Worm (Caenorhabditis elegans) whole organism, late embryonic: Measurements from ENCODE around the gene srab-20.

Source experiments
- C08G9.2 ChIP-seq: sonication (generic microtip); optimal IDR thresholded peaks from 2 replicates; lab custom pipeline; 2016; ENCODE audit warnings: mild to moderate bottlenecking, missing genetic modification characterization, moderate library complexity, missing compliant biosample characterization
- F13H6.1 ChIP-seq: sonication (generic microtip); optimal IDR thresholded peaks from 2 replicates; lab custom pipeline; 2016; ENCODE audit warnings: missing genetic modification characterization, missing compliant biosample characterization
- K02D7.2 ChIP-seq: sonication (generic microtip); optimal IDR thresholded peaks from 2 replicates; lab custom pipeline; 2017; ENCODE audit warnings: mild to moderate bottlenecking, missing genetic modification characterization, missing compliant biosample characterization
- K09A11.1 ChIP-seq: sonication (generic microtip); optimal IDR thresholded peaks from 2 replicates; lab custom pipeline; 2017; ENCODE audit warnings: antibody characterized with exemption, mild to moderate bottlenecking, missing genetic modification characterization, missing compliant biosample characterization; ENCODE audit not compliant: insufficient read depth
- Y22D7AL.16 ChIP-seq: sonication (generic microtip); optimal IDR thresholded peaks from 2 replicates; lab custom pipeline; 2016; ENCODE audit warnings: missing genetic modification characterization, missing compliant biosample characterization
- ahr-1 ChIP-seq: sonication (generic microtip); optimal IDR thresholded peaks from 2 replicates; lab custom pipeline; 2016; ENCODE audit warnings: missing genetic modification characterization, missing compliant biosample characterization
- ceh-18 ChIP-seq: sonication (generic microtip); optimal IDR thresholded peaks from 2 replicates; lab custom pipeline; 2016; ENCODE audit warnings: missing genetic modification characterization, missing compliant biosample characterization
- ceh-19 ChIP-seq: fragments of 200-800 bp; sonication (Bioruptor generic); optimal IDR thresholded peaks from 2 replicates; lab custom pipeline; 2018; ENCODE audit warnings: mild to moderate bottlenecking, missing genetic modification characterization, missing compliant biosample characterization
- ceh-2 ChIP-seq: sonication (generic microtip); optimal IDR thresholded peaks from 2 replicates; lab custom pipeline; 2016; ENCODE audit warnings: missing genotype, missing genetic modification characterization, missing compliant biosample characterization
- ceh-30 ChIP-seq: fragments of 150-350 bp; optimal IDR thresholded peaks from 2 replicates; lab custom pipeline; 2014; ENCODE audit warnings: missing biosample characterization, missing genetic modification characterization
- ceh-31 ChIP-seq: sonication (generic microtip); optimal IDR thresholded peaks from 2 replicates; lab custom pipeline; 2016; ENCODE audit warnings: missing genetic modification characterization, missing compliant biosample characterization
- ceh-34 ChIP-seq: sonication (generic microtip); optimal IDR thresholded peaks from 2 replicates; lab custom pipeline; 2016; ENCODE audit warnings: mild to moderate bottlenecking, missing genetic modification characterization, missing compliant biosample characterization
- ceh-45 ChIP-seq: fragments of 200-800 bp; sonication (Bioruptor generic); IDR thresholded peaks from 2 replicates; pipeline ENCODE4 v1.3.6; 2022; ENCODE audit warnings: missing genetic modification reagents, missing genetic modification characterization, missing compliant biosample characterization
- ceh-48 ChIP-seq: sonication (generic microtip); optimal IDR thresholded peaks from 2 replicates; lab custom pipeline; 2016; ENCODE audit warnings: missing genetic modification characterization, inconsistent platforms, missing compliant biosample characterization
- ceh-9 ChIP-seq: sonication (generic microtip); optimal IDR thresholded peaks from 2 replicates; lab custom pipeline; 2016; ENCODE audit warnings: mild to moderate bottlenecking, missing genetic modification characterization, inconsistent platforms, missing compliant biosample characterization
- elt-2 ChIP-seq: sonication (generic microtip); optimal IDR thresholded peaks from 2 replicates; lab custom pipeline; 2016; ENCODE audit warnings: missing genetic modification reagents, missing genetic modification characterization, missing compliant biosample characterization
- ets-4 ChIP-seq: sonication (generic microtip); optimal IDR thresholded peaks from 2 replicates; lab custom pipeline; 2016; ENCODE audit warnings: missing genetic modification characterization, missing compliant biosample characterization
- eyg-1 ChIP-seq: sonication (generic microtip); optimal IDR thresholded peaks from 2 replicates; lab custom pipeline; 2016; ENCODE audit warnings: missing genotype, missing genetic modification characterization, missing compliant biosample characterization
- fkh-10 ChIP-seq: fragments of 150-350 bp; optimal IDR thresholded peaks from 2 replicates; lab custom pipeline; 2014; ENCODE audit warnings: missing biosample characterization, missing genetic modification reagents, missing genetic modification characterization
- gmeb-2 ChIP-seq: sonication (generic microtip); optimal IDR thresholded peaks from 2 replicates; lab custom pipeline; 2016; ENCODE audit warnings: missing genetic modification characterization, inconsistent platforms, missing compliant biosample characterization
- hlh-13 ChIP-seq: fragments of 200-800 bp; sonication (Bioruptor generic); optimal IDR thresholded peaks from 2 replicates; lab custom pipeline; 2018; ENCODE audit warnings: mild to moderate bottlenecking, missing genetic modification characterization, missing compliant biosample characterization
- hlh-6 ChIP-seq: sonication (generic microtip); optimal IDR thresholded peaks from 2 replicates; lab custom pipeline; 2016; ENCODE audit warnings: missing genotype, missing genetic modification characterization, missing compliant biosample characterization
- lin-11 ChIP-seq: fragments of 200-800 bp; sonication (Bioruptor generic); optimal IDR thresholded peaks from 2 replicates; lab custom pipeline; 2018; ENCODE audit warnings: mild to moderate bottlenecking, missing genetic modification characterization, missing compliant biosample characterization
- nfya-1 ChIP-seq: sonication (generic microtip); optimal IDR thresholded peaks from 2 replicates; lab custom pipeline; 2017; ENCODE audit warnings: missing genetic modification characterization, mild to moderate bottlenecking, missing compliant biosample characterization, antibody characterized with exemption, moderate library complexity
- nhr-11 ChIP-seq: fragments of 150-350 bp; optimal IDR thresholded peaks from 2 replicates; lab custom pipeline; 2014; ENCODE audit warnings: missing biosample characterization, missing genetic modification characterization
- nhr-232 ChIP-seq: sonication (generic microtip); optimal IDR thresholded peaks from 2 replicates; lab custom pipeline; 2016; ENCODE audit warnings: missing genetic modification characterization, missing compliant biosample characterization
- npax-4 ChIP-seq: sonication (generic microtip); optimal IDR thresholded peaks from 2 replicates; lab custom pipeline; 2016; ENCODE audit warnings: missing genetic modification characterization, missing compliant biosample characterization
- pag-3 ChIP-seq: sonication (generic microtip); optimal IDR thresholded peaks from 2 replicates; lab custom pipeline; 2016; ENCODE audit warnings: missing compliant biosample characterization, missing genetic modification characterization, borderline replicate concordance
- pax-1 ChIP-seq: fragments of 150-350 bp; optimal IDR thresholded peaks from 2 replicates; lab custom pipeline; 2014; ENCODE audit warnings: missing biosample characterization, missing genetic modification characterization
- pros-1 ChIP-seq: fragments of 150-350 bp; optimal IDR thresholded peaks from 2 replicates; lab custom pipeline; 2014; ENCODE audit warnings: missing biosample characterization, missing genetic modification reagents, missing genetic modification characterization
- ref-2 ChIP-seq: sonication (generic microtip); optimal IDR thresholded peaks from 2 replicates; lab custom pipeline; 2016; ENCODE audit warnings: missing genetic modification characterization, missing compliant biosample characterization
- rnt-1 ChIP-seq: sonication (generic microtip); optimal IDR thresholded peaks from 2 replicates; lab custom pipeline; 2016; ENCODE audit warnings: missing genetic modification characterization, missing compliant biosample characterization
- sox-2 ChIP-seq: fragments of 200-800 bp; sonication (Bioruptor generic); IDR thresholded peaks from 2 replicates; pipeline ENCODE4 v1.3.6; 2022; ENCODE audit warnings: missing genetic modification reagents, missing genetic modification characterization, missing compliant biosample characterization
- tbx-2 ChIP-seq: sonication (generic microtip); optimal IDR thresholded peaks from 2 replicates; lab custom pipeline; 2016; ENCODE audit warnings: missing genetic modification characterization, missing compliant biosample characterization
- unc-3 ChIP-seq, 2 experiments: fragments of 200-800 bp in 1 of 2; sonication (Bioruptor generic) in 1 of 2; sonication (generic microtip) in 1 of 2; conservative IDR thresholded peaks in 1 of 2; optimal IDR thresholded peaks in 1 of 2; 2 replicates each; pipeline versions ENCODE4 v1.3.6 to Lab custom; 2016 to 2022; ENCODE audit warnings: missing compliant biosample characterization in 2 of 2, missing genetic modification characterization in 2 of 2, missing genetic modification reagents in 1 of 2
- unc-86 ChIP-seq: sonication (generic microtip); optimal IDR thresholded peaks from 2 replicates; lab custom pipeline; 2016; ENCODE audit warnings: missing genetic modification characterization, missing compliant biosample characterization
- ztf-16 ChIP-seq: sonication (generic microtip); optimal IDR thresholded peaks from 2 replicates; lab custom pipeline; 2017; ENCODE audit warnings: missing genetic modification characterization, missing compliant biosample characterization

The srab-20 gene

ce11 chrV:3428697-3429096 is at the start of gene srab-20:
srab-20 (plus strand) TSS chrV:3428997.
- TF ChIP-seq ceh-18 (tag; lab: Kevin White, UChicago) (no peak), ceh-34 (tag; lab: Kevin White, UChicago) (no peak), hlh-13 (GFP tag; lab: Kevin White, UChicago) (no peak), ceh-9 (tag; lab: Kevin White, UChicago) (no peak), elt-2 (tag; lab: Kevin White, UChicago) (no peak), npax-4 (tag; lab: Kevin White, UChicago) (no peak), unc-3 (GFP tag; conservative IDR thresholded peaks at IDR 0.05; lab: Robert Waterston, UW) (no peak), unc-3 (tag; optimal IDR thresholded peaks at IDR 0.05; lab: Kevin White, UChicago) (no peak), fkh-10 (no peak), rnt-1 (tag; lab: Kevin White, UChicago) (no peak), nhr-11 (tag; lab: Kevin White, UChicago) (no peak), eyg-1 (no peak), K09A11.1 (tag; lab: Kevin White, UChicago) (no peak), gmeb-2 (no peak), F13H6.1 (tag; lab: Kevin White, UChicago) (no peak), pros-1 (tag; lab: Kevin White, UChicago) (no peak), Y22D7AL.16 (tag; lab: Kevin White, UChicago) (no peak)

DNA sequence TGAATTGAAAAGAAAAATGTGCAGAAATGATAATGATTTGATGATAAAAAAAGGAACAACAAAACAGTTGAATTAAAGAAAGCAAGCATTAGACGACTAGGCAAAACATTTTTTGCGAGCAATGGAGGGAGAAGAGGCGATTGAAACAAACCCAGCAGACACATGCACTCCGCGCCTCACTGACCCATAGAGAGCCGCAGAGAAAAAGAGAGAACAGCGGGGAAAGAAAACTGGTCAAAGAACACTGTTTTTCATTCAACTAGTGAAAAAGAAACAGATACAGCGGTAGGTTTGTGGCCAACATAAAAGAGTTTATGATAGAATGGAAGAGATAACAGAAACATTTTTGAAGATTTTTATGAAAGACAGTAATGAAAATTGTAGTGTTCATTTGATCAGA is 40.5 kb upstream of the srab-20 start:
- TF ChIP-seq ceh-30: no peak
- no peak for TF ChIP-seq pros-1 (tag; lab: Kevin White, UChicago)
- no peak for TF ChIP-seq pax-1 (tag; lab: Kevin White, UChicago)

- no peak for TF ChIP-seq npax-4 (tag; lab: Kevin White, UChicago)
- TF ChIP-seq K02D7.2: no peak
- no peak for TF ChIP-seq unc-86 (tag; lab: Kevin White, UChicago)
- no peak for TF ChIP-seq ceh-19
- TF ChIP-seq lin-11 (tag; lab: Kevin White, UChicago): no peak
- TF ChIP-seq ceh-31: no peak
- no peak for TF ChIP-seq nfya-1 (tag; lab: Kevin White, UChicago)
- no peak for TF ChIP-seq ztf-16 (tag; lab: Kevin White, UChicago)
- no peak for TF ChIP-seq gmeb-2
- TF ChIP-seq ceh-48 (tag; lab: Kevin White, UChicago): no peak
- no peak for TF ChIP-seq pag-3 (tag; lab: Kevin White, UChicago)
- TF ChIP-seq eyg-1: no peak
- no peak for TF ChIP-seq sox-2 (GFP tag; lab: Robert Waterston, UW)
- TF ChIP-seq ceh-45 (GFP tag; lab: Robert Waterston, UW): no peak
- no peak for TF ChIP-seq pax-1 (tag; lab: Kevin White, UChicago)
- no peak for TF ChIP-seq nhr-232 (tag; lab: Kevin White, UChicago)
- no peak for TF ChIP-seq tbx-2 (tag; lab: Kevin White, UChicago)
- no peak for TF ChIP-seq ref-2
Measured at ce11 chrV:3391005-3391404, 37.8 kb upstream of the srab-20 start.

ce11 chrV:3394065-3394464 is 34.7 kb upstream of the srab-20 start:
- TF ChIP-seq hlh-6 (tag; lab: Kevin White, UChicago): no peak
- TF ChIP-seq ets-4 (tag; lab: Kevin White, UChicago): no peak
- TF ChIP-seq ceh-2 (tag; lab: Kevin White, UChicago): no peak
- TF ChIP-seq tbx-2 (tag; lab: Kevin White, UChicago): no peak
- TF ChIP-seq ahr-1 (tag; lab: Kevin White, UChicago): no peak
- no peak for TF ChIP-seq ceh-34 (tag; lab: Kevin White, UChicago)
- TF ChIP-seq ceh-30: no peak
- no peak for TF ChIP-seq C08G9.2 (tag; lab: Kevin White, UChicago)
- TF ChIP-seq pax-1 (tag; lab: Kevin White, UChicago): no peak
